Worm (Caenorhabditis elegans): ENCODE results near the gene C32D5.12.

ce11 chrII:6311459-6311858 is 47.3 kb downstream of the C32D5.12 start:
- TF ChIP-seq bed-1 (GFP tag; IDR thresholded peaks at IDR 0.05) (no peak), lin-54 (GFP tag; optimal IDR thresholded peaks at IDR 0.05) (no peak)

Measured in whole organism, young adult.